Worm (Caenorhabditis elegans): Measurements from ENCODE around the gene F40G12.9.

Gene F40G12.9

DNA sequence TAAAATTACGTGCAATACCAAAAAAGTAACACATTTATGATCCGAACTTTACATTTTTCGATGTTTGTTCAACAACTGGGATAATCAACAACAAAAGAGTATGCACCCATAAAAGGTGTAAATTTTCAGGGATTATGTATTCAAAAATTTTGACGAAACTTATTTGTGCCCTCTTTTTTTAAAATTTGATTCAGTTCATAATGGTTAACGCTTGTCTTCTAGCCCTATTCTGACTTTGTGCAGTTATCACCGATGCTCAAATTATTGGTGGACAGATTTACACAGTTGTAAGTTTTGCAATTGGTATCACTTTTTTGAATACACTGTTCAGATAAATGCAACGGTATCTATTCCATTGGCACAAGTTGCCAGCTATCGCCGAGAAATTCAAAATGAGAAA lies 33.8 kb upstream of the F40G12.9 start, which contains the start of gene K02E11.6:
Gene K02E11.6 (plus strand): TSS at position 149 of the 400 bp plus-strand sequence.
- TF ChIP-seq lsy-2 (tag; optimal IDR thresholded peaks at IDR 0.05): no peak

DNA sequence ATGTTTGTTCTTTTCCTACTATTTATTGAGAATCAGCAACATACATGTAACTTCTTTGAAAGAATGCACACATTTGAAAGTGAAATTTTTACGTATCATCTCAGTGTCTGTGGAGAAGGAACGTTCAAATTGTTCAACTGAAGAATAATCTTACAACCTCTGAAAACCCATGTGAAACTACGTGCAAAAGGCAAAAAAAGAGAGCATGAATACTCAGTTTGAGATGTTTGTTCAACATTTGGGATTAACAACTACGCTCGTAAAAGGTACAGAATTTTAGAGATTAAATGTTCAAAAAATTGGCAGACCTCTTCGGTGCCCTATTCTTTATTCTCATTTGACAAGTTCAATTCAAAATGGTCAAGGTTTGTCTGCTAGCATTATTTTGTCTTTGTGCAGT lies 30.4 kb upstream of the F40G12.9 start, which contains the start of gene K02E11.5:
Gene K02E11.5 (plus strand): TSS at position 301 of the 400 bp plus-strand sequence.
- TF ChIP-seq unc-39 (tag; optimal IDR thresholded peaks at IDR 0.05) (no peak), unc-62 (GFP tag; optimal IDR thresholded peaks at IDR 0.05) (no peak), tbx-8 (GFP tag; optimal IDR thresholded peaks at IDR 0.05) (no peak), nhr-2 (tag; optimal IDR thresholded peaks at IDR 0.05) (no peak), ceh-43 (GFP tag; optimal IDR thresholded peaks at IDR 0.05) (no peak), nhr-76 (tag; optimal IDR thresholded peaks at IDR 0.05) (no peak), unc-120 (tag; optimal IDR thresholded peaks at IDR 0.05; ENCODE audit: poor library complexity, severe bottlenecking) (no peak)

DNA sequence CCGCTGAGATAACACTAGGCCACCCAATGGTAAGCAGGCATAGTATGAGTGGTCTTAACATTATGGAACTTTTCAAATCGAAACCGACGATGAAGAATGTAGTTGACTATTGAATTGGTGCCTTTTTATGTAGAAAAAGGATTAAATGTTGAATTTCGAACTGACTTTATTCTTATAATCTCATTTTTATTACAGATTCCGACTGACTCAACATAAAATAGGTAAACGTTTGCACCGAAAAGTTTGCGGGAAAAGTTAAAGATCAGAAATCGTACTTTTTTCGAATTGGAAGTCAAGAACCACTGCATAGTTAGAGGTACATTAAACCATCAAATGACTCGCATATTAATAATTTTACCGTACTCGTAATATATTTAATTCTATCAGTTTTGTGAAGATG lies 28.2 kb upstream of the F40G12.9 start, which contains the start of gene K02E11.7:
Gene K02E11.7 (minus strand): TSS at position 101 of the 400 bp plus-strand sequence.
- TF ChIP-seq pha-4 (tag; optimal IDR thresholded peaks at IDR 0.05) (no peak), lin-32 (GFP tag; optimal IDR thresholded peaks at IDR 0.05) (no peak), ceh-39 (tag; optimal IDR thresholded peaks at IDR 0.05) (no peak), unc-120 (tag; optimal IDR thresholded peaks at IDR 0.05; ENCODE audit: poor library complexity, severe bottlenecking) (no peak), zip-8 (tag; optimal IDR thresholded peaks at IDR 0.05) (no peak), mab-5 (tag; optimal IDR thresholded peaks at IDR 0.05) (no peak), ceh-83 (GFP tag; optimal IDR thresholded peaks at IDR 0.05) (no peak), snpc-4 (tag; optimal IDR thresholded peaks at IDR 0.05) (no peak), ces-1 (GFP tag; optimal IDR thresholded peaks at IDR 0.05) (no peak), ham-2 (GFP tag; optimal IDR thresholded peaks at IDR 0.05) (no peak), cnd-1 (tag; optimal IDR thresholded peaks at IDR 0.05) (no peak), elt-3 (tag; optimal IDR thresholded peaks at IDR 0.05) (no peak), drap-1 (GFP tag; optimal IDR thresholded peaks at IDR 0.05) (no peak), ceh-43 (GFP tag; optimal IDR thresholded peaks at IDR 0.05) (no peak), bed-3 (GFP tag; optimal IDR thresholded peaks at IDR 0.05) (no peak), tbx-8 (GFP tag; optimal IDR thresholded peaks at IDR 0.05) (no peak), M03D4.4 (tag; optimal IDR thresholded peaks at IDR 0.05) (no peak)

DNA sequence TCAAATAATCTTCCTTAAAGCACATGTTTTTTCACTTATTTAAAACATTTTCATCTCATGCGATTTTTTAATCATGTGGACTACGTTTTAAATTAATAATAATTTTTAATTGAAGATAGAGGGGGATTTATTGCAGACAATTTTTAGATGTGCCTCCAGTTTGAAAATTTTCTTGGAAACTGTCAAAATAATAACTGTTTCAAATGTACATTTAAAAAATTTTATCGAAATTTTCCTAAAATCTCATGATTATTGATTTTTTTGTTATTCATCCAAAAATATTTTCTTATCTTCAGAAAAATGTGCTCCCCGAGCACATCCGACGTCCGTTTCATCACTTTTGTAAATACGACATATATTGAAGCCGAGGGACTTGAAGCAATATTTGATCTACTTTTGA lies 25.6 kb upstream of the F40G12.9 start, which contains the start of gene sre-8:
Gene sre-8 (plus strand): TSS at position 301 of the 400 bp plus-strand sequence.
- no peak for TF ChIP-seq unc-62 (GFP tag; optimal IDR thresholded peaks at IDR 0.05)
- TF ChIP-seq sptf-1 (tag; optimal IDR thresholded peaks at IDR 0.05): no peak
- TF ChIP-seq flh-1 (GFP tag; optimal IDR thresholded peaks at IDR 0.05): no peak

DNA sequence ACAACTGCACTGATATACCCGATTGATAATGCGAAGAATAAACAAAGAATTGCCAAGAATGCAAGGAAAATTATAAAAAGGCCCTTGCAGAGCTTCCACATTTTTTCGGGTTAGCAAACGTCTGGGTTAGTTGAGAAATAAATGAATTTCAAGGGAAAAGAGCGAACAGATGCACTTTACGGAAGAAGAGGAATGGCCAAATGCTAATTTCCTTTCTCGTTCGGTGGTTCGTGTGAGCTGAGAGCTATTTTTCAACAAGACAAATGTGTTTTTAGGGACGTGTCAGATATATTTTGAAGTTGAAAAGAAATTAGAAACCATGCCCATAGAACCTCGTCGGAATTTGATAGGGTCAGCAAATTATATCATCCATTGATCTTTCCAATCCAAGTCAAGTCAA lies 21.6 kb upstream of the F40G12.9 start, which contains the start of gene F40G12.2:
Gene F40G12.2 (minus strand): TSS at position 101 of the 400 bp plus-strand sequence.
- no peak for TF ChIP-seq ham-2 (GFP tag; optimal IDR thresholded peaks at IDR 0.05)
- no peak for TF ChIP-seq nhr-28 (tag; optimal IDR thresholded peaks at IDR 0.05)
- no peak for TF ChIP-seq nhr-76 (tag; optimal IDR thresholded peaks at IDR 0.05)
- no peak for TF ChIP-seq ceh-83 (GFP tag; optimal IDR thresholded peaks at IDR 0.05)

DNA sequence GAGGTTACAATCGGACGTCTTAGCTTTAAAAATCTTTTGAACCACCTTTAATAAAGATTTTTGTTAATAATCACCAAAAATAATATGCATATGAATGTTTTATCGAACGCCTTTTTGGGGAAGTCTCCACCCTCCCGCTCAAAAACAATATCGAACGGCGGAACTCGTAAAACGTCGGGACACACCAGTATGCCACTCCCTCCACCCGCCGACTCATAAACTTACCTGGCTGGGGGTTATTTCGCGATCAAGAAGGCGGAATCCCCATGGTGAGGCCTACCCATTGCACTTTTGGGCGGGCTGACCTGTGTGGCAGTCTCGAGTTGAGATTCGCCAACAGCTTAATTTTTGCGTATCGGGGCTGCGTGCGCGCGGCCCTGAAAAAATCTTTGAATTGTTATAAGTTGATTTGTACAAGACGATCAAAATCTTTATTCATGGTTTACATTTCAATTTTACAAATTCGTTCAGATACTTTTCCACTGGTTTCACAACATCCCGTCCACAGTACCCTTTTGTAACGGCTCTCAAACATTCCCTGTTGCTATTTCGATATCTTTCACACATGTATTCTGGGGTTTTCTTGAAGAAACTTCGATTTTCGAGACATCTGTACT lies 15.0 kb upstream of the F40G12.9 start:
- TF ChIP-seq cnd-1 (tag; optimal IDR thresholded peaks at IDR 0.05) (no peak), unc-62 (GFP tag; optimal IDR thresholded peaks at IDR 0.05) (no peak), lsy-2 (tag; optimal IDR thresholded peaks at IDR 0.05) (no peak), sem-2 (GFP tag; optimal IDR thresholded peaks at IDR 0.05) (no peak), mep-1 (tag; optimal IDR thresholded peaks at IDR 0.05) (no peak), blmp-1 (tag; optimal IDR thresholded peaks at IDR 0.05) (no peak), nhr-76 (tag; optimal IDR thresholded peaks at IDR 0.05) (no peak)

DNA sequence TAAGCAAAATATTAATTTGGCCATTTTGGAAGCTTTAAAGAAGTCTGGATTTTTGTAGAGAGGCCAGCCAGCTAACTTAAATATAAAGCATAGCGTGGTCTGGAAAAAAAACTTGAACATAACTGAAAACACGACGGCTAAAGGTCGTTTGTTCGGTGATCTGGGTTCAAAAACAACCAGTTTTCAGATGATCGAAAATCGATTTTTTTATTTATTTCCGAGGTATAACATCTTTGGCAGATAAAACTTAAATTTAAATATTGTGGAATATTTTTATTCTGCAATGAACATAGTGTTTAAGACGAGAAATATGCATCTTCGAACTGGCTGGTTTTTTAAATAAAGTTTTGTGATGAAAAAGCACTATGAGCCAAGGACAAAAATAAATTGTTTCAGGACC lies 13.8 kb upstream of the F40G12.9 start, which contains the start of gene F40G12.4:
Gene F40G12.4 (minus strand): TSS at position 101 of the 400 bp plus-strand sequence.
- TF ChIP-seq pha-4 (tag; optimal IDR thresholded peaks at IDR 0.05): no peak
